Worm (Caenorhabditis elegans) whole organism, L3 larva: ENCODE data around the gene F19B10.4.

Source experiments
- R02D3.7 ChIP-seq: fragments of 150-350 bp; optimal IDR thresholded peaks from 2 replicates; lab custom pipeline; 2014; ENCODE audit warnings: missing biosample characterization, missing genetic modification characterization
- ZK546.5 ChIP-seq: sonication (generic microtip); optimal IDR thresholded peaks from 2 replicates; lab custom pipeline; 2017; ENCODE audit warnings: missing biosample characterization, missing genetic modification characterization
- ama-1 ChIP-seq: fragments of 150-350 bp; optimal IDR thresholded peaks from 2 replicates; lab custom pipeline; 2018
- ceh-82 ChIP-seq: fragments of 150-350 bp; optimal IDR thresholded peaks from 2 replicates; lab custom pipeline; 2014; ENCODE audit warnings: missing biosample characterization, missing genetic modification characterization
- ceh-9 ChIP-seq: sonication (generic microtip); optimal IDR thresholded peaks from 2 replicates; lab custom pipeline; 2018; ENCODE audit warnings: missing biosample characterization, missing genetic modification characterization
- daf-12 ChIP-seq: fragments of 150-350 bp; optimal IDR thresholded peaks from 2 replicates; lab custom pipeline; 2014; ENCODE audit warnings: missing biosample characterization, missing genetic modification reagents, missing genetic modification characterization
- elt-1 ChIP-seq: fragments of 150-350 bp; optimal IDR thresholded peaks from 2 replicates; lab custom pipeline; 2014; ENCODE audit warnings: missing biosample characterization, missing genetic modification characterization
- elt-2 ChIP-seq: sonication (generic microtip); optimal IDR thresholded peaks from 2 replicates; lab custom pipeline; 2016; ENCODE audit warnings: missing genetic modification reagents, mild to moderate bottlenecking, missing genetic modification characterization, missing compliant biosample characterization
- elt-3 ChIP-seq, 3 experiments: fragments of 150-350 bp in 1 of 3; sonication (generic microtip) in 2 of 3; optimal IDR thresholded peaks; 2 replicates in 2 of 3; 4 replicates in 1 of 3; lab custom pipeline; 2014 to 2017; ENCODE audit warnings: missing biosample characterization in 3 of 3, missing genetic modification characterization in 3 of 3
- fkh-10 ChIP-seq: sonication (generic microtip); optimal IDR thresholded peaks from 2 replicates; lab custom pipeline; 2017; ENCODE audit warnings: missing biosample characterization, missing genetic modification reagents, missing genetic modification characterization
- fos-1 ChIP-seq: fragments of 150-350 bp; optimal IDR thresholded peaks from 2 replicates; lab custom pipeline; 2014; ENCODE audit warnings: missing biosample characterization, missing genetic modification characterization
- hmg-11 ChIP-seq: sonication (generic microtip); optimal IDR thresholded peaks from 2 replicates; lab custom pipeline; 2016; ENCODE audit warnings: missing genetic modification characterization, missing compliant biosample characterization
- jun-1 ChIP-seq: fragments of 150-350 bp; optimal IDR thresholded peaks from 2 replicates; lab custom pipeline; 2014; ENCODE audit warnings: missing biosample characterization, missing genetic modification reagents, missing genetic modification characterization
- lin-15B ChIP-seq: fragments of 150-350 bp; optimal IDR thresholded peaks from 2 replicates; lab custom pipeline; 2014; ENCODE audit warnings: missing biosample characterization, missing genetic modification characterization
- lsy-12 ChIP-seq: sonication (generic microtip); optimal IDR thresholded peaks from 2 replicates; lab custom pipeline; 2016; ENCODE audit warnings: mild to moderate bottlenecking, missing genetic modification characterization, missing compliant biosample characterization
- mdl-1 ChIP-seq: fragments of 150-350 bp; optimal IDR thresholded peaks from 2 replicates; lab custom pipeline; 2014; ENCODE audit warnings: missing biosample characterization, missing genetic modification characterization
- mml-1 ChIP-seq: fragments of 150-350 bp; sonication (generic microtip); optimal IDR thresholded peaks from 3 replicates; lab custom pipeline; 2014; ENCODE audit warnings: missing biosample characterization, missing genetic modification characterization
- nfya-1 ChIP-seq: sonication (generic microtip); optimal IDR thresholded peaks from 2 replicates; lab custom pipeline; 2017; ENCODE audit warnings: missing genetic modification characterization, mild to moderate bottlenecking, missing compliant biosample characterization, antibody characterized with exemption, moderate library complexity; ENCODE audit not compliant: insufficient read depth
- nhr-12 ChIP-seq: fragments of 150-350 bp; optimal IDR thresholded peaks from 2 replicates; lab custom pipeline; 2014; ENCODE audit warnings: missing biosample characterization, missing genetic modification characterization
- nhr-237 ChIP-seq: fragments of 150-350 bp; optimal IDR thresholded peaks from 2 replicates; lab custom pipeline; 2014; ENCODE audit warnings: missing biosample characterization, missing genetic modification characterization
- nhr-25 ChIP-seq: sonication (generic microtip); optimal IDR thresholded peaks from 2 replicates; lab custom pipeline; 2017; ENCODE audit warnings: missing biosample characterization, missing genetic modification characterization
- nhr-28 ChIP-seq: fragments of 150-350 bp; optimal IDR thresholded peaks from 2 replicates; lab custom pipeline; 2014; ENCODE audit warnings: missing biosample characterization, missing genetic modification characterization
- nhr-76 ChIP-seq: fragments of 150-350 bp; sonication (generic microtip); optimal IDR thresholded peaks from 5 replicates; lab custom pipeline; 2014; ENCODE audit warnings: missing biosample characterization, missing genetic modification characterization
- nhr-77 ChIP-seq: fragments of 150-350 bp; optimal IDR thresholded peaks from 2 replicates; lab custom pipeline; 2014; ENCODE audit warnings: missing biosample characterization, missing genetic modification characterization
- pqm-1 ChIP-seq: fragments of 150-350 bp; optimal IDR thresholded peaks from 2 replicates; lab custom pipeline; 2017; ENCODE audit warnings: missing biosample characterization, missing genetic modification characterization, inconsistent platforms
- sea-2 ChIP-seq: fragments of 150-350 bp; sonication (generic microtip); optimal IDR thresholded peaks from 4 replicates; lab custom pipeline; 2014; ENCODE audit warnings: missing biosample characterization, missing genetic modification reagents, missing genetic modification characterization
- skn-1 ChIP-seq: fragments of 150-350 bp; optimal IDR thresholded peaks from 2 replicates; lab custom pipeline; 2014; ENCODE audit warnings: missing biosample characterization, missing genetic modification characterization
- snpc-4 ChIP-seq: fragments of 150-350 bp; optimal IDR thresholded peaks from 2 replicates; lab custom pipeline; 2014; ENCODE audit warnings: missing biosample characterization, missing genetic modification characterization
- unc-39 ChIP-seq: sonication (generic microtip); optimal IDR thresholded peaks from 4 replicates; lab custom pipeline; 2017; ENCODE audit warnings: missing biosample characterization, missing genetic modification characterization
- unc-62 ChIP-seq: fragments of 150-350 bp; sonication (generic microtip); optimal IDR thresholded peaks from 4 replicates; lab custom pipeline; 2014; ENCODE audit warnings: missing biosample characterization, missing genetic modification reagents, missing genetic modification characterization
- ztf-11 ChIP-seq: fragments of 150-350 bp; optimal IDR thresholded peaks from 2 replicates; lab custom pipeline; 2014; ENCODE audit warnings: missing biosample characterization, missing genetic modification characterization

The F19B10.4 gene

DNA sequence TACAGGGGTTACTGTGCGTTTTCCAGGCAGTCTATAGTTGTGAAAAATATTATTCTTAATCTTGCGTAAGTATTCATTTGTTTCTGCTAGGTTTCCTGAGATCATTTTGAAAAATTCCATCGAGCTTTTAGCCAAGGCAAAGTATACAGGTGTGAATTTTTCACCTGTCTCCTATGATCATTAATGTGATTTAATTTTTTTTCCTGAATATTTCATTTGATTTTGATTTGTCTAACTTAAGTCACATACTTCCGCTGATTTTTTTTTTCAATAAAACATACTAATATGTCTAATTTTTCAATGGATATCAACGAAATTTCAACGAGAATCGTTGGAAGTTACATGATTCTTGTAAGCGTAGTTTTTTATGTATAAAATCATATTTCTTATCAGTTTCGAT lies 45.4 kb downstream of the F19B10.4 start, which contains the start of gene srx-108:
Gene srx-108, plus strand, starts transcription at position 301 of the 400 bp plus-strand sequence.
- TF ChIP-seq ceh-9 (no peak), lsy-12 (tag; lab: Kevin White, UChicago) (no peak), nhr-25 (tag; lab: Kevin White, UChicago) (no peak), unc-62 (no peak), sea-2 (GFP tag; lab: Kevin White, UChicago) (no peak), nhr-76 (tag; lab: Kevin White, UChicago) (no peak)

DNA sequence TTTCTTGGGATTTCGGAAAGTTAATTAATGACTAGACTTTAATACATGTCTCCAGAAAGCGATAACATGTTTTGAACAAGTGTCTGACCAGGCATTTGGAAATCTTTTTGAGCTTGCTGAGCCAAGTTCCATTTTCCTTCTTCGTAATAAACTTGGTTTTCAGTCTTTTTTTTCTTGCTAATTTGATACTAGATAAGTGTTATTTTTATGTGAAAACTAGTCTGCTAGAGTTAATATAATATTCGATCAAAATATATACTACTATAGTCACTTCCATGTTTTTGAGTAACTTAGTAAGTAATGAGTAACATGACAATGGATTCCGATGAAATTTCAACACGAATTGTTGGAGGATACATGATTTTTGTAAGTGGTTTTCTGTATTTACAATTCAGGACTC lies 49.4 kb downstream of the F19B10.4 start, which contains the start of gene srx-110:
Gene srx-110, plus strand, starts transcription at position 301 of the 400 bp plus-strand sequence.
- TF ChIP-seq unc-39 (tag; lab: Kevin White, UChicago) = no peak
- TF ChIP-seq daf-12 = no peak
- TF ChIP-seq mml-1 (tag; lab: Kevin White, UChicago) = no peak
- TF ChIP-seq ama-1 = no peak
- TF ChIP-seq nhr-76 (tag; lab: Kevin White, UChicago) = no peak
- TF ChIP-seq nhr-12 (tag; lab: Kevin White, UChicago) = no peak
- no peak for TF ChIP-seq elt-2 (tag; lab: Kevin White, UChicago)
- TF ChIP-seq hmg-11 (tag; lab: Kevin White, UChicago) = no peak
- no peak for TF ChIP-seq nhr-25 (tag; lab: Kevin White, UChicago)
- TF ChIP-seq elt-3 (tag; optimal IDR thresholded peaks at IDR 0.05; lab: Kevin White, UChicago) = no peak
- TF ChIP-seq nfya-1 (tag; lab: Kevin White, UChicago) = no peak
- TF ChIP-seq fkh-10 (GFP tag; lab: Kevin White, UChicago) = no peak
- TF ChIP-seq ceh-82 (tag; lab: Kevin White, UChicago) = no peak
- no peak for TF ChIP-seq skn-1 (tag; lab: Kevin White, UChicago)
- no peak for TF ChIP-seq nhr-237
- no peak for TF ChIP-seq mdl-1 (tag; lab: Kevin White, UChicago)
- TF ChIP-seq fos-1 (tag; lab: Kevin White, UChicago) = no peak

DNA sequence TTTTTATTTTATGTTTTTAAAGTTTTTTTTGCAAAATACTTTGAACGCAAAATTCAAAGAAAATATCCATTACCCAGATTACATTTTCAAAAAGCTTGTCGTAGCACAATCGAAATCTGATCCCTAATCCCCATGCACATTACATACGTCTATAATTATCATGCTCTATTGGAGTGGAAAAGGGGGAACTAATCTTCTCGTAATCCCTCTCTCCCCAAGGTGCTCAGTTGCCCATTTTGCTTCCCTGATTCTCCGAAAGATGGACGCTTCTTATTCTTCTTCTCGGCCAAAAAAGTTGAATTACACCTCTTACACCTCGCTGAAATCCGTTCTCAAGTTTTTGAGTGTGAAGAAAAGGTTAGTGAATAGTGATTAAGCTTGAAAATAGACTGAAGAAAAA lies 51.2 kb downstream of the F19B10.4 start, which contains the start of gene fbxc-53:
Gene fbxc-53, plus strand, starts transcription at position 245 of the 400 bp plus-strand sequence.
- TF ChIP-seq unc-39 (tag; lab: Kevin White, UChicago) (no peak), fkh-10 (GFP tag; lab: Kevin White, UChicago) (no peak), elt-2 (tag; lab: Kevin White, UChicago) (no peak), elt-1 (tag; lab: Kevin White, UChicago) (no peak), snpc-4 (tag; lab: Kevin White, UChicago) (no peak), unc-62 (no peak), jun-1 (tag; lab: Kevin White, UChicago) (no peak), nfya-1 (tag; lab: Kevin White, UChicago) (no peak), lsy-12 (tag; lab: Kevin White, UChicago) (no peak), ZK546.5 (tag; lab: Kevin White, UChicago) (no peak), nhr-12 (tag; lab: Kevin White, UChicago) (no peak), pqm-1 (tag; lab: Kevin White, UChicago) (no peak), mml-1 (tag; lab: Kevin White, UChicago) (no peak), nhr-77 (tag; lab: Kevin White, UChicago) (no peak), ztf-11 (tag; lab: Kevin White, UChicago) (no peak), R02D3.7 (no peak), ceh-82 (tag; lab: Kevin White, UChicago) (no peak), lin-15B (tag; lab: Kevin White, UChicago) (no peak), nhr-28 (tag; lab: Kevin White, UChicago) (no peak), nhr-25 (tag; lab: Kevin White, UChicago) (no peak)
